Fruit fly (Drosophila melanogaster) ovary, adult (tissue): Measurements from ENCODE around the gene Ir7g.
A peak's percentile ranks its signal among the peaks of the same experiment; 100 is the strongest.

Source experiments
- CG17801 ChIP-seq: fragments of 200-800 bp; optimal IDR thresholded peaks from 2 replicates; lab custom pipeline; 2019; ENCODE audit warnings: missing biosample characterization, mild to moderate bottlenecking, missing genetic modification characterization, moderate library complexity; ENCODE audit not compliant: partially characterized antibody

Gene Ir7g

dm6 chrX:7935798-7936572 is 51.5 kb downstream of the Ir7g start, which contains the start of gene Ubr3:
TSS of gene Ubr3 (plus strand) at chrX:7935896.
- peak; percentile 48 for TF ChIP-seq CG17801 (GFP tag; lab: Kevin White, UChicago)
